4 fruit fly cellular contexts compared by ENCODE assay signal in genomic region chr2L:14690285-14690684, dm6.
TF ChIP-seq lines count a peak whose summit lies in the region.

No protein-coding gene starts in this region.

- no peak for TF ChIP-seq CTCF in whole organism, embryonic (GFP tag; optimal IDR thresholded peaks at IDR 0.05; lab: Kevin White, UChicago)

TF ChIP-seq in whole organism, adult, 20 proteins besides CTCF, POLR2A, EP300 and RAD21:
- TF ChIP-seq kay (GFP tag; lab: Kevin White, UChicago; ENCODE audit: borderline replicate concordance): peak; percentile 50
- no peak for TF ChIP-seq CG7101 (tag; optimal IDR thresholded peaks at IDR 0.05; lab: Kevin White, UChicago)

TF ChIP-seq in whole organism, embryonic, 481 proteins besides CTCF, POLR2A, EP300 and RAD21:
- TF ChIP-seq D19A (tag; optimal IDR thresholded peaks at IDR 0.05; lab: Kevin White, UChicago) (peak; percentile 29), CG2199 (GFP tag; IDR thresholded peaks at IDR 0.05; lab: Robert Waterston, UW) (0 out of 3 replicates have a peak, but pooled peaks have one; percentile 77), Dip3 (GFP tag; optimal IDR thresholded peaks at IDR 0.05; lab: Kevin White, UChicago) (no peak), Hsf (GFP tag; optimal IDR thresholded peaks at IDR 0.05; lab: Kevin White, UChicago) (no peak), sc (optimal IDR thresholded peaks at IDR 0.05; lab: Kevin White, UChicago) (no peak), sc (GFP tag; optimal IDR thresholded peaks at IDR 0.05; lab: Kevin White, UChicago) (no peak), CG11093 (GFP tag; IDR thresholded peaks at IDR 0.05; lab: Robert Waterston, UW) (no peak), tin (GFP tag; optimal IDR thresholded peaks at IDR 0.05; lab: Kevin White, UChicago) (no peak), CG11504 (tag; optimal IDR thresholded peaks at IDR 0.05; lab: Kevin White, UChicago) (peak; percentile 99), org-1 (GFP tag; optimal IDR thresholded peaks at IDR 0.05; lab: Kevin White, UChicago) (no peak), CG2712 (tag; optimal IDR thresholded peaks at IDR 0.05; lab: Kevin White, UChicago) (no peak), hth (optimal IDR thresholded peaks at IDR 0.05; lab: Kevin White, UChicago) (no peak), YL-1 (GFP tag; optimal IDR thresholded peaks at IDR 0.05; lab: Kevin White, UChicago) (no peak), scrt (GFP tag; optimal IDR thresholded peaks at IDR 0.05; lab: Kevin White, UChicago) (peak; percentile 83), CG3838 (GFP tag; optimal IDR thresholded peaks at IDR 0.05; lab: Kevin White, UChicago) (no peak)

TF ChIP-seq in whole organism, pupa, 21 proteins besides CTCF, POLR2A, EP300 and RAD21:
- TF ChIP-seq CG17806 (tag; optimal IDR thresholded peaks at IDR 0.05; lab: Kevin White, UChicago) (no peak), CG12605 (GFP tag; IDR thresholded peaks at IDR 0.05; lab: Robert Waterston, UW) (0 out of 2 replicates have a peak, but pooled peaks have one; percentile 21)

TF ChIP-seq in whole organism, wandering third instar larva, 38 proteins besides CTCF, POLR2A, EP300 and RAD21:
- no peak for TF ChIP-seq Abd-B (GFP tag; optimal IDR thresholded peaks at IDR 0.05; lab: Kevin White, UChicago)
- TF ChIP-seq brk (GFP tag; optimal IDR thresholded peaks at IDR 0.05; lab: Kevin White, UChicago): peak; percentile 4
